Fruit fly (Drosophila melanogaster) whole organism, pupa: ENCODE measurements around the gene CG9667.

ENCODE experiments used
- CG10348 ChIP-seq: fragments of 200-800 bp; sonication (Bioruptor generic); IDR thresholded peaks from 2 replicates; pipeline ENCODE4 v1.3.6; 2022; ENCODE audit warnings: missing biosample characterization, missing genetic modification characterization
- CG13204 ChIP-seq: fragments of 200-800 bp; sonication (Bioruptor generic); optimal IDR thresholded peaks from 2 replicates; lab custom pipeline; 2018; ENCODE audit warnings: missing biosample characterization, mild to moderate bottlenecking, missing genetic modification characterization, moderate library complexity
- CG15710 ChIP-seq: fragments of 200-800 bp; sonication (Bioruptor generic); optimal IDR thresholded peaks from 2 replicates; lab custom pipeline; 2018; ENCODE audit warnings: missing biosample characterization, mild to moderate bottlenecking, missing genetic modification characterization, moderate library complexity
- CG32121 ChIP-seq: fragments of 200-800 bp; sonication (Bioruptor generic); IDR thresholded peaks from 2 replicates; pipeline ENCODE4 v1.3.6; 2022; ENCODE audit warnings: missing biosample characterization, missing genetic modification characterization
- CG4496 ChIP-seq: fragments of 200-800 bp; sonication (Bioruptor generic); IDR thresholded peaks from 3 replicates; pipeline ENCODE4 v1.3.6; 2022; ENCODE audit warnings: missing biosample characterization, missing genetic modification characterization
- CG8159 ChIP-seq: fragments of 200-800 bp; sonication (Bioruptor generic); optimal IDR thresholded peaks from 3 replicates; lab custom pipeline; 2018; ENCODE audit warnings: missing biosample characterization, mild to moderate bottlenecking, missing genetic modification characterization, moderate library complexity
- D1 ChIP-seq: fragments of 200-800 bp; sonication (Bioruptor generic); optimal IDR thresholded peaks from 2 replicates; lab custom pipeline; 2018; ENCODE audit warnings: missing biosample characterization, mild to moderate bottlenecking, missing genetic modification characterization, moderate library complexity
- EcR ChIP-seq: fragments of 200-800 bp; sonication (Bioruptor generic); optimal IDR thresholded peaks from 3 replicates; lab custom pipeline; 2019; ENCODE audit warnings: missing biosample characterization, missing genetic modification characterization, mild to moderate bottlenecking, moderate library complexity, missing genetic modification reagents
- Pif1B ChIP-seq: fragments of 200-800 bp; sonication (Bioruptor generic); optimal IDR thresholded peaks from 3 replicates; lab custom pipeline; 2016; ENCODE audit warnings: missing biosample characterization, missing genetic modification characterization
- gl ChIP-seq: fragments of 200-800 bp; sonication (Bioruptor generic); optimal IDR thresholded peaks from 2 replicates; lab custom pipeline; 2018; ENCODE audit warnings: missing biosample characterization, mild to moderate bottlenecking, missing genetic modification characterization
- rn ChIP-seq: fragments of 200-800 bp; sonication (Bioruptor generic); IDR thresholded peaks from 2 replicates; pipeline ENCODE4 v1.3.6; 2022; ENCODE audit warnings: missing biosample characterization, missing genetic modification characterization

DNA sequence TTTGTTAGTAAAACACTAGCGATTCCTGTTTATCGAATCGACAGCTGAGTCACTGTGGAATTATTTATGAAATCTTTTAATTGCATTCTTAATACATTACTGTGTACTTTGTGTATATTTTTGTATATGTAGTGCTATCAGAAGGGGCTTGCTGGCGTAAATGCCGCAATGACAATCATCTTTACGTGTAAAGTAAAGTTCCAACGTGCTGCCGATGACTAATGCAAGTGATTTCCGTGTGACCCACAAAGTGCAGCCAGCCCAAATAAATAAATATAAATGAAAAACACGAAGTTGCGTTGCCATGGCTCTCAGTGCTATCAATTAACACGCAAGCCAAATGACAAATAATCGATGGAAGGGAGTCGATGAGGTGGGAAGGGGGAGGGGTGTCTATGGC, 16.4 kb downstream of the CG9667 start:
- TF ChIP-seq Pif1B (GFP tag; lab: Kevin White, UChicago) (no peak), CG32121 (GFP tag; lab: Robert Waterston, UW) (no peak), EcR (no peak), CG13204 (no peak), CG8159 (tag; lab: Kevin White, UChicago) (no peak), CG10348 (GFP tag; lab: Robert Waterston, UW) (no peak), rn (GFP tag; lab: Robert Waterston, UW) (no peak), D1 (no peak), gl (no peak), CG15710 (tag; lab: Kevin White, UChicago) (no peak), CG4496 (GFP tag; lab: Robert Waterston, UW) (no peak)
